Worm (Caenorhabditis elegans) whole organism, young adult: Measurements from ENCODE around the gene sur-5.
A peak's percentile ranks its signal among the peaks of the same experiment; 100 is the strongest.

Experiments
- B0035.1 ChIP-seq: sonication (generic microtip); optimal IDR thresholded peaks from 2 replicates; lab custom pipeline; 2016; ENCODE audit warnings: missing genetic modification characterization, mild to moderate bottlenecking, missing compliant biosample characterization, missing genotype, missing genetic modification reagents
- B0336.3 ChIP-seq: fragments of 200-800 bp; sonication (Bioruptor generic); IDR thresholded peaks from 2 replicates; pipeline ENCODE4 v1.3.6; 2022; ENCODE audit warnings: missing genetic modification characterization, missing compliant biosample characterization
- F57A8.1 ChIP-seq: fragments of 200-800 bp; sonication (Bioruptor generic); optimal IDR thresholded peaks from 2 replicates; lab custom pipeline; 2018; ENCODE audit warnings: mild to moderate bottlenecking, missing genetic modification characterization, moderate library complexity, missing compliant biosample characterization
- ZK185.1 ChIP-seq: sonication (generic microtip); optimal IDR thresholded peaks from 2 replicates; lab custom pipeline; 2016; ENCODE audit warnings: mild to moderate bottlenecking, missing genetic modification characterization, missing compliant biosample characterization; ENCODE audit not compliant: poor library complexity, severe bottlenecking
- ama-1 ChIP-seq, 3 experiments: fragments of 150-350 bp in 1 of 3; sonication (generic microtip) in 2 of 3; optimal IDR thresholded peaks; 2 replicates each; lab custom pipeline; 2014 to 2018; ENCODE audit warnings: missing biosample characterization in 2 of 3, missing genetic modification characterization in 2 of 3, missing genetic modification reagents in 2 of 3
- athp-1 ChIP-seq: sonication (generic microtip); optimal IDR thresholded peaks from 2 replicates; lab custom pipeline; 2017; ENCODE audit warnings: mild to moderate bottlenecking, missing genetic modification characterization, missing compliant biosample characterization
- attf-6 ChIP-seq: fragments of 200-800 bp; sonication (Bioruptor generic); IDR thresholded peaks from 2 replicates; pipeline ENCODE4 v1.3.6; 2022; ENCODE audit warnings: missing genetic modification reagents, missing genetic modification characterization, missing compliant biosample characterization
- ccch-3 ChIP-seq: fragments of 200-800 bp; sonication (Bioruptor generic); optimal IDR thresholded peaks from 2 replicates; lab custom pipeline; 2018; ENCODE audit warnings: mild to moderate bottlenecking, missing genetic modification characterization, missing compliant biosample characterization
- cebp-1 ChIP-seq, 2 experiments: fragments of 200-800 bp in 1 of 2; sonication (Bioruptor generic) in 1 of 2; sonication (generic microtip) in 1 of 2; IDR thresholded peaks in 1 of 2; optimal IDR thresholded peaks in 1 of 2; 2 replicates each; pipeline versions ENCODE4 v1.3.6 to Lab custom; 2017 to 2022; ENCODE audit warnings: missing compliant biosample characterization in 2 of 2, missing genetic modification characterization in 2 of 2, mild to moderate bottlenecking in 1 of 2, missing genetic modification reagents in 1 of 2, moderate library complexity in 1 of 2
- chd-7 ChIP-seq: sonication (generic microtip); optimal IDR thresholded peaks from 2 replicates; lab custom pipeline; 2016; ENCODE audit warnings: mild to moderate bottlenecking, missing genetic modification characterization, moderate library complexity, missing compliant biosample characterization
- dpff-1 ChIP-seq: sonication (generic microtip); optimal IDR thresholded peaks from 2 replicates; lab custom pipeline; 2017; ENCODE audit warnings: mild to moderate bottlenecking, missing genetic modification characterization, missing compliant biosample characterization
- gei-17 ChIP-seq: fragments of 200-800 bp; sonication (Bioruptor generic); optimal IDR thresholded peaks from 2 replicates; lab custom pipeline; 2018; ENCODE audit warnings: mild to moderate bottlenecking, missing genetic modification characterization, missing compliant biosample characterization
- lag-1 ChIP-seq: fragments of 200-800 bp; sonication (Bioruptor generic); IDR thresholded peaks from 2 replicates; pipeline ENCODE4 v1.3.6; 2022; ENCODE audit warnings: missing genetic modification reagents, missing genetic modification characterization, missing compliant biosample characterization
- let-526 ChIP-seq: fragments of 200-800 bp; sonication (Bioruptor generic); IDR thresholded peaks from 2 replicates; pipeline ENCODE4 v1.3.6; 2022; ENCODE audit warnings: missing genetic modification reagents, missing genetic modification characterization, missing compliant biosample characterization
- lin-26 ChIP-seq: fragments of 200-800 bp; sonication (Bioruptor generic); IDR thresholded peaks from 2 replicates; pipeline ENCODE4 v1.3.6; 2022; ENCODE audit warnings: missing genetic modification reagents, missing genetic modification characterization, missing compliant biosample characterization
- lin-54 ChIP-seq: fragments of 200-800 bp; sonication (Bioruptor generic); optimal IDR thresholded peaks from 2 replicates; lab custom pipeline; 2018; ENCODE audit warnings: mild to moderate bottlenecking, missing genetic modification characterization, missing compliant biosample characterization
- lsl-1 ChIP-seq: fragments of 200-800 bp; sonication (Bioruptor generic); optimal IDR thresholded peaks from 2 replicates; lab custom pipeline; 2018; ENCODE audit warnings: mild to moderate bottlenecking, missing genetic modification characterization, moderate library complexity, missing compliant biosample characterization
- madf-10 ChIP-seq: sonication (generic microtip); optimal IDR thresholded peaks from 2 replicates; lab custom pipeline; 2016; ENCODE audit warnings: mild to moderate bottlenecking, missing genetic modification characterization, missing compliant biosample characterization
- madf-6 ChIP-seq: fragments of 200-800 bp; sonication (Bioruptor generic); IDR thresholded peaks from 2 replicates; pipeline ENCODE4 v1.3.6; 2022; ENCODE audit warnings: missing genetic modification reagents, missing genetic modification characterization, missing compliant biosample characterization
- mel-28 ChIP-seq: sonication (generic microtip); optimal IDR thresholded peaks from 2 replicates; lab custom pipeline; 2016; ENCODE audit warnings: borderline replicate concordance, mild to moderate bottlenecking, missing genetic modification characterization, missing compliant biosample characterization
- mxl-1 ChIP-seq: sonication (generic microtip); optimal IDR thresholded peaks from 2 replicates; lab custom pipeline; 2016; ENCODE audit warnings: missing genetic modification characterization, missing compliant biosample characterization
- nfya-2 ChIP-seq: fragments of 200-800 bp; sonication (Bioruptor generic); IDR thresholded peaks from 2 replicates; pipeline ENCODE4 v1.3.6; 2022; ENCODE audit warnings: missing genetic modification reagents, missing genetic modification characterization, missing compliant biosample characterization
- nfyb-1 ChIP-seq: fragments of 200-800 bp; sonication (Bioruptor generic); IDR thresholded peaks from 2 replicates; pipeline ENCODE4 v1.3.6; 2022; ENCODE audit warnings: missing genetic modification reagents, missing genetic modification characterization, missing compliant biosample characterization
- nhr-27 ChIP-seq: fragments of 200-800 bp; sonication (Bioruptor generic); optimal IDR thresholded peaks from 2 replicates; lab custom pipeline; 2018; ENCODE audit warnings: mild to moderate bottlenecking, missing genetic modification characterization, moderate library complexity, missing compliant biosample characterization
- pbrm-1 ChIP-seq: fragments of 200-800 bp; sonication (Bioruptor generic); IDR thresholded peaks from 2 replicates; pipeline ENCODE4 v1.3.6; 2022; ENCODE audit warnings: missing genetic modification reagents, missing genetic modification characterization, missing compliant biosample characterization
- rcor-1 ChIP-seq: fragments of 200-800 bp; sonication (Bioruptor generic); IDR thresholded peaks from 2 replicates; pipeline ENCODE4 v1.3.6; 2022; ENCODE audit warnings: missing genetic modification reagents, missing genetic modification characterization, missing compliant biosample characterization
- snpc-1.3 ChIP-seq: sonication (generic microtip); optimal IDR thresholded peaks from 2 replicates; lab custom pipeline; 2017; ENCODE audit warnings: missing genetic modification characterization, mild to moderate bottlenecking, missing compliant biosample characterization, antibody characterized with exemption, moderate library complexity, missing genotype, missing genetic modification reagents; ENCODE audit not compliant: insufficient read depth
- tbp1 ChIP-seq: fragments of 200-800 bp; sonication (Bioruptor generic); optimal IDR thresholded peaks from 2 replicates; lab custom pipeline; 2018; ENCODE audit warnings: mild to moderate bottlenecking, missing genetic modification characterization, missing compliant biosample characterization
- tlf-1 ChIP-seq: fragments of 200-800 bp; sonication (Bioruptor generic); optimal IDR thresholded peaks from 2 replicates; lab custom pipeline; 2018; ENCODE audit warnings: mild to moderate bottlenecking, missing genetic modification characterization, missing compliant biosample characterization
- ztf-26 ChIP-seq: sonication (generic microtip); optimal IDR thresholded peaks from 2 replicates; lab custom pipeline; 2017; ENCODE audit warnings: missing genetic modification characterization, missing compliant biosample characterization
- ztf-28 ChIP-seq: fragments of 200-800 bp; sonication (Bioruptor generic); IDR thresholded peaks from 2 replicates; pipeline ENCODE4 v1.3.6; 2022; ENCODE audit warnings: missing genetic modification reagents, missing genetic modification characterization, missing compliant biosample characterization
- ztf-6 ChIP-seq: fragments of 200-800 bp; sonication (Bioruptor generic); IDR thresholded peaks from 2 replicates; pipeline ENCODE4 v1.3.6; 2022; ENCODE audit warnings: missing genetic modification reagents, missing genetic modification characterization, missing compliant biosample characterization

The sur-5 gene

ce11 chrX:7334302-7334724 is 28.9 kb upstream of the sur-5 start, which contains the start of gene epg-7 (continued):
- TF ChIP-seq let-526: peak; percentile 88
- peak; percentile 80 for TF ChIP-seq madf-10
- TF ChIP-seq mxl-1 (tag; lab: Kevin White, UChicago): no peak
- no peak for TF ChIP-seq lsl-1 (GFP tag; lab: Kevin White, UChicago)
- TF ChIP-seq ztf-26: peak; percentile 90
- TF ChIP-seq B0336.3 (GFP tag; lab: Robert Waterston, UW): peak; percentile 88
- TF ChIP-seq ama-1 (optimal IDR thresholded peaks at IDR 0.05; lab: Kevin White, UChicago): no peak
- TF ChIP-seq ama-1 (GFP tag; optimal IDR thresholded peaks at IDR 0.05; lab: Kevin White, UChicago): no peak
- no peak for TF ChIP-seq lag-1
- peak; percentile 78 for TF ChIP-seq pbrm-1 (GFP tag; lab: Robert Waterston, UW)
- TF ChIP-seq F57A8.1 (GFP tag; lab: Kevin White, UChicago): no peak
- no peak for TF ChIP-seq lin-26 (GFP tag; lab: Robert Waterston, UW)
- peak; percentile 85 for TF ChIP-seq athp-1 (tag; lab: Kevin White, UChicago)
- no peak for TF ChIP-seq snpc-1.3 (tag; lab: Kevin White, UChicago)
- no peak for TF ChIP-seq attf-6 (GFP tag; lab: Robert Waterston, UW)
- TF ChIP-seq madf-6: no peak; the same call in 1 of the 2 replicates
- no peak for TF ChIP-seq nhr-27 (tag; lab: Kevin White, UChicago)
- TF ChIP-seq ztf-28 (GFP tag; lab: Robert Waterston, UW): no peak
- TF ChIP-seq nfyb-1 (GFP tag; lab: Robert Waterston, UW): peak; percentile 93
- peak; percentile 80; the same call in 1 of the 2 replicates for TF ChIP-seq ztf-6 (GFP tag; lab: Robert Waterston, UW)
- peak; percentile 66 for TF ChIP-seq tbp1 (GFP tag; lab: Kevin White, UChicago)
- peak; percentile 74 for TF ChIP-seq ZK185.1 (tag; lab: Kevin White, UChicago)
- TF ChIP-seq nfya-2 (GFP tag; lab: Robert Waterston, UW): no peak
- TF ChIP-seq tlf-1 (GFP tag; lab: Kevin White, UChicago): peak; percentile 62
- TF ChIP-seq dpff-1 (tag; lab: Kevin White, UChicago): no peak
- no peak for TF ChIP-seq mel-28
- TF ChIP-seq lin-54 (GFP tag; lab: Kevin White, UChicago): peak; percentile 64
- peak; percentile 86 for TF ChIP-seq cebp-1 (GFP tag; IDR thresholded peaks at IDR 0.05; lab: Robert Waterston, UW)
- TF ChIP-seq cebp-1 (tag; optimal IDR thresholded peaks at IDR 0.05; lab: Kevin White, UChicago): peak; percentile 96
- TF ChIP-seq rcor-1 (GFP tag; lab: Robert Waterston, UW): peak; percentile 82
- peak; percentile 86 for TF ChIP-seq gei-17 (GFP tag; lab: Kevin White, UChicago)
- TF ChIP-seq, all 124 proteins: peak for 56

- TF ChIP-seq ztf-26: peak; percentile 5
- TF ChIP-seq ccch-3 (GFP tag; lab: Kevin White, UChicago): no peak
- TF ChIP-seq, all 124 proteins: peak for 1
Observed at ce11 chrX:7330685-7331196, 25.4 kb upstream of the sur-5 start, which contains the start of gene ttr-30. ttr-30 (plus strand) TSS chrX:7330949.

- TF ChIP-seq ama-1 (optimal IDR thresholded peaks at IDR 0.05; lab: Kevin White, UChicago): no peak
- no peak for TF ChIP-seq ama-1 (GFP tag; optimal IDR thresholded peaks at IDR 0.05; lab: Kevin White, UChicago)
- TF ChIP-seq B0035.1: no peak
- no peak for TF ChIP-seq nhr-27 (tag; lab: Kevin White, UChicago)
- no peak for TF ChIP-seq madf-6
- TF ChIP-seq chd-7 (tag; lab: Kevin White, UChicago): no peak
Observed at ce11 chrX:7329601-7330000, 24.2 kb upstream of the sur-5 start, which contains the start of gene ttr-59. ttr-59 (plus strand) TSS chrX:7329818.
